Worm (Caenorhabditis elegans) whole organism, midembryonic: ENCODE measurements around the gene ZK795.3.

Experiments used
- T22C8.4 ChIP-seq: fragments of 200-800 bp; sonication (Bioruptor generic); IDR thresholded peaks from 2 replicates; pipeline ENCODE4 v1.3.6; 2022; ENCODE audit warnings: missing genetic modification characterization, missing compliant biosample characterization
- cog-1 ChIP-seq: sonication (generic microtip); optimal IDR thresholded peaks from 2 replicates; lab custom pipeline; 2016; ENCODE audit warnings: missing genetic modification characterization, missing compliant biosample characterization
- flt-1 ChIP-seq: fragments of 200-800 bp; sonication (Bioruptor generic); IDR thresholded peaks from 2 replicates; pipeline ENCODE4 v1.3.6; 2022; ENCODE audit warnings: missing genetic modification characterization, missing compliant biosample characterization
- med-1 ChIP-seq: sonication (generic microtip); optimal IDR thresholded peaks from 2 replicates; lab custom pipeline; 2017; ENCODE audit warnings: missing genetic modification characterization, mild to moderate bottlenecking, missing compliant biosample characterization, antibody characterized with exemption, missing genetic modification reagents; ENCODE audit not compliant: insufficient read depth
- tab-1 ChIP-seq: fragments of 200-800 bp; sonication (Bioruptor generic); IDR thresholded peaks from 2 replicates; pipeline ENCODE4 v1.3.6; 2022; ENCODE audit warnings: missing genetic modification characterization, missing compliant biosample characterization
- ztf-23 ChIP-seq: fragments of 200-800 bp; sonication (Bioruptor generic); IDR thresholded peaks from 2 replicates; pipeline ENCODE4 v1.3.6; 2022; ENCODE audit warnings: missing genetic modification reagents, missing genetic modification characterization, missing compliant biosample characterization
- ztf-29 ChIP-seq: fragments of 200-800 bp; sonication (Bioruptor generic); IDR thresholded peaks from 2 replicates; pipeline ENCODE4 v1.3.6; 2022; ENCODE audit warnings: missing genetic modification reagents, missing genetic modification characterization, missing compliant biosample characterization

ce11 chrIV:12536358-12536757 is 22.8 kb upstream of the ZK795.3 start:
- TF ChIP-seq cog-1 (tag; lab: Kevin White, UChicago) (no peak), flt-1 (no peak), med-1 (GFP tag; lab: Kevin White, UChicago) (no peak), ztf-29 (GFP tag; lab: Robert Waterston, UW) (no peak), T22C8.4 (GFP tag; lab: Robert Waterston, UW) (no peak), ztf-23 (GFP tag; lab: Robert Waterston, UW) (no peak), tab-1 (GFP tag; lab: Robert Waterston, UW) (no peak)
